Fruit fly (Drosophila melanogaster): ENCODE data around the gene Cox10.

Gene Cox10

dm6 chr2L:10299810-10300147 is 31.5 kb upstream of the Cox10 start, which contains the start of gene CYLD (continued):
- TF ChIP-seq chif (GFP tag; optimal IDR thresholded peaks at IDR 0.05): peak in 1 of 2 experiments; percentile 8
- peak; percentile 76 for TF ChIP-seq Meics (GFP tag; optimal IDR thresholded peaks at IDR 0.05)
- TF ChIP-seq CG12104 (GFP tag; optimal IDR thresholded peaks at IDR 0.05): peak; percentile 15
- peak; percentile 63 for TF ChIP-seq CG13775 (GFP tag; optimal IDR thresholded peaks at IDR 0.05)
- TF ChIP-seq CG10274 (GFP tag; optimal IDR thresholded peaks at IDR 0.05): no peak
- peak; percentile 21 for TF ChIP-seq CG6254 (GFP tag; optimal IDR thresholded peaks at IDR 0.05)
- TF ChIP-seq CG2129 (GFP tag; IDR thresholded peaks at IDR 0.05; ENCODE audit: partially characterized antibody): no peak
- TF ChIP-seq prd (optimal IDR thresholded peaks at IDR 0.05): no peak
- TF ChIP-seq prd (GFP tag; IDR thresholded peaks at IDR 0.05): peak; percentile 67
- peak; percentile 83 for TF ChIP-seq CG8924 (tag; optimal IDR thresholded peaks at IDR 0.05)
- no peak for TF ChIP-seq cg (GFP tag; optimal IDR thresholded peaks at IDR 0.05)
- TF ChIP-seq CG6854 (GFP tag; optimal IDR thresholded peaks at IDR 0.05): peak; percentile 27
- peak; percentile 44 for TF ChIP-seq CG13624 (GFP tag; optimal IDR thresholded peaks at IDR 0.05)
- peak; percentile 80 for TF ChIP-seq CG30403 (GFP tag; optimal IDR thresholded peaks at IDR 0.05)
- peak; percentile 50 for TF ChIP-seq sqz (GFP tag; optimal IDR thresholded peaks at IDR 0.05)
- TF ChIP-seq CG14667 (GFP tag; IDR thresholded peaks at IDR 0.05): no peak
- TF ChIP-seq HmgZ (tag; optimal IDR thresholded peaks at IDR 0.05): peak; percentile 42
- no peak for TF ChIP-seq Atf3 (GFP tag; optimal IDR thresholded peaks at IDR 0.05)
- no peak for TF ChIP-seq CG12071 (GFP tag; optimal IDR thresholded peaks at IDR 0.05)
- peak; percentile 63 for TF ChIP-seq salm (tag; optimal IDR thresholded peaks at IDR 0.05)
- TF ChIP-seq BtbVII (GFP tag; optimal IDR thresholded peaks at IDR 0.05): peak; percentile 41
- peak; percentile 74; the same call in 1 of the 2 replicates for TF ChIP-seq Rfx (GFP tag; IDR thresholded peaks at IDR 0.05)
- TF ChIP-seq bab2 (GFP tag; optimal IDR thresholded peaks at IDR 0.05): peak; percentile 17
- peak; percentile 76; the same call in 1 of the 2 replicates for TF ChIP-seq CG14014 (GFP tag; IDR thresholded peaks at IDR 0.05)
- peak; percentile 66 for TF ChIP-seq H2.0 (GFP tag; IDR thresholded peaks at IDR 0.05)
- no peak for TF ChIP-seq toy (GFP tag; IDR thresholded peaks at IDR 0.05)
- no peak for TF ChIP-seq ash1 (GFP tag; optimal IDR thresholded peaks at IDR 0.05)
- no peak for TF ChIP-seq CG7963 (GFP tag; IDR thresholded peaks at IDR 0.05; ENCODE audit: partially characterized antibody)
- peak; percentile 58 for TF ChIP-seq CG13894 (tag; optimal IDR thresholded peaks at IDR 0.05)
- peak; percentile 70 for TF ChIP-seq CG15601 (tag; optimal IDR thresholded peaks at IDR 0.05)
- peak; percentile 77 for TF ChIP-seq slbo (GFP tag; IDR thresholded peaks at IDR 0.05)
- TF ChIP-seq pho (GFP tag; optimal IDR thresholded peaks at IDR 0.05): peak; percentile 18
- peak; percentile 71 for TF ChIP-seq nmo (GFP tag; optimal IDR thresholded peaks at IDR 0.05)
- TF ChIP-seq CG8290 (GFP tag; optimal IDR thresholded peaks at IDR 0.05): peak; percentile 4
- peak in 1 of 2 experiments; percentile 75 for TF ChIP-seq CG8290 (tag; optimal IDR thresholded peaks at IDR 0.05)
- TF ChIP-seq CG1602 (GFP tag; optimal IDR thresholded peaks at IDR 0.05): peak; percentile 59
- peak; percentile 36; the same call in 1 of the 2 replicates for TF ChIP-seq wdn (GFP tag; IDR thresholded peaks at IDR 0.05)
- TF ChIP-seq Chrac-16 (GFP tag; optimal IDR thresholded peaks at IDR 0.05): peak; percentile 60
- peak; percentile 57; the same call in 1 of the 3 replicates for TF ChIP-seq Dbx (GFP tag; IDR thresholded peaks at IDR 0.05)
- TF ChIP-seq CG10267 (tag; optimal IDR thresholded peaks at IDR 0.05): peak; percentile 77
- TF ChIP-seq CG12219 (GFP tag; optimal IDR thresholded peaks at IDR 0.05): peak; percentile 47
- no peak; the same call in 1 of the 2 replicates for TF ChIP-seq ranshi (GFP tag; IDR thresholded peaks at IDR 0.05)
- peak; percentile 32 for TF ChIP-seq CG18476 (GFP tag; optimal IDR thresholded peaks at IDR 0.05)
- peak; percentile 83; the same call in 1 of the 3 replicates for TF ChIP-seq ci (GFP tag; IDR thresholded peaks at IDR 0.05)
- peak in 1 of 2 experiments; percentile 83 for TF ChIP-seq bsh (GFP tag; optimal IDR thresholded peaks at IDR 0.05)
- peak; percentile 14 for TF ChIP-seq CG8281 (tag; optimal IDR thresholded peaks at IDR 0.05)
- peak; percentile 72 for TF ChIP-seq CG10979 (tag; optimal IDR thresholded peaks at IDR 0.05)
- no peak for TF ChIP-seq CG32767 (GFP tag; IDR thresholded peaks at IDR 0.05)
- TF ChIP-seq CG15514 (GFP tag; optimal IDR thresholded peaks at IDR 0.05): peak; percentile 66
- TF ChIP-seq CG11504 (tag; optimal IDR thresholded peaks at IDR 0.05): peak; percentile 79
- TF ChIP-seq CG10959 (GFP tag; IDR thresholded peaks at IDR 0.05): no peak

Data from whole organism, embryonic.